Worm (Caenorhabditis elegans): ENCODE results near the gene cyn-12.

cyn-12 gene

ce11 chrIV:7084632-7085160 lies 48.3 kb downstream of the cyn-12 start, which contains the start of gene rps-4 (continued):
- TF ChIP-seq F52B5.7 (tag; optimal IDR thresholded peaks at IDR 0.05) = no peak
- TF ChIP-seq attf-3 (GFP tag; conservative IDR thresholded peaks at IDR 0.05) = peak; percentile 68
- TF ChIP-seq F39B2.1 (GFP tag; IDR thresholded peaks at IDR 0.05) = no peak
- no peak for TF ChIP-seq rec-8 (tag; optimal IDR thresholded peaks at IDR 0.05)
- TF ChIP-seq snpc-4 (GFP tag; optimal IDR thresholded peaks at IDR 0.05) = peak; percentile 37
- TF ChIP-seq snpc-4 (tag; optimal IDR thresholded peaks at IDR 0.05) = peak; percentile 60 to 88 (median 76)
- no peak for TF ChIP-seq ztf-3 (GFP tag; optimal IDR thresholded peaks at IDR 0.05)
- TF ChIP-seq madf-10 (tag; optimal IDR thresholded peaks at IDR 0.05) = peak; percentile 58
- TF ChIP-seq ets-4 (GFP tag; optimal IDR thresholded peaks at IDR 0.05) = no peak
- TF ChIP-seq lsl-1 (GFP tag; optimal IDR thresholded peaks at IDR 0.05) = peak; percentile 68
- TF ChIP-seq ekl-4 (GFP tag; IDR thresholded peaks at IDR 0.05) = peak; percentile 24; the same call in 1 of the 2 replicates
- TF ChIP-seq lir-1 (GFP tag; conservative IDR thresholded peaks at IDR 0.05) = 0 out of 2 replicates have a peak, but pooled peaks have one; percentile 45
- TF ChIP-seq K11D2.4 (GFP tag; IDR thresholded peaks at IDR 0.05) = peak; percentile 56; the same call in 1 of the 2 replicates
- no peak for TF ChIP-seq zim-3 (tag; optimal IDR thresholded peaks at IDR 0.05)
- peak; percentile 68 for TF ChIP-seq snpc-3.4 (tag; optimal IDR thresholded peaks at IDR 0.05)
- TF ChIP-seq rcor-1 (GFP tag; IDR thresholded peaks at IDR 0.05) = peak; percentile 52
- TF ChIP-seq madf-3 (GFP tag; IDR thresholded peaks at IDR 0.05) = peak; percentile 37; the same call in 1 of the 2 replicates
- peak; percentile 52 to 90 for TF ChIP-seq let-607 (tag; optimal IDR thresholded peaks at IDR 0.05)
- no peak for TF ChIP-seq gei-17 (GFP tag; optimal IDR thresholded peaks at IDR 0.05)
- no peak for TF ChIP-seq lin-26 (GFP tag; IDR thresholded peaks at IDR 0.05)
- no peak for TF ChIP-seq mes-4 (tag; optimal IDR thresholded peaks at IDR 0.05)
- no peak for TF ChIP-seq aptf-3 (GFP tag; IDR thresholded peaks at IDR 0.05)
- peak; percentile 70 for TF ChIP-seq ceh-27 (GFP tag; optimal IDR thresholded peaks at IDR 0.05)
- peak; percentile 50 for TF ChIP-seq pha-4 (tag; optimal IDR thresholded peaks at IDR 0.05)
- TF ChIP-seq mcd-1 (GFP tag; IDR thresholded peaks at IDR 0.05) = peak; percentile 98
- TF ChIP-seq mel-28 (tag; optimal IDR thresholded peaks at IDR 0.05; ENCODE audit: borderline replicate concordance) = no peak
- TF ChIP-seq D2030.7 (GFP tag; IDR thresholded peaks at IDR 0.05) = peak; percentile 64
- TF ChIP-seq Y79H2A.3 (GFP tag; conservative IDR thresholded peaks at IDR 0.05) = no peak
- TF ChIP-seq atf-7 (tag; optimal IDR thresholded peaks at IDR 0.05) = no peak
- TF ChIP-seq F10E7.11 (tag; optimal IDR thresholded peaks at IDR 0.05) = no peak
- 0 out of 2 replicates have a peak, but pooled peaks have one; percentile 33 for TF ChIP-seq C06A6.2 (GFP tag; conservative IDR thresholded peaks at IDR 0.05)
- TF ChIP-seq madf-6 (GFP tag; IDR thresholded peaks at IDR 0.05) = peak; percentile 75
- TF ChIP-seq him-1 (tag; optimal IDR thresholded peaks at IDR 0.05) = peak; percentile 43
- TF ChIP-seq hmg-20 (GFP tag; IDR thresholded peaks at IDR 0.05) = no peak
- peak; percentile 74 for TF ChIP-seq F49E8.2 (tag; optimal IDR thresholded peaks at IDR 0.05; ENCODE audit: insufficient read depth)
- no peak for TF ChIP-seq sea-2 (GFP tag; IDR thresholded peaks at IDR 0.05)
- peak; percentile 73 for TF ChIP-seq tlf-1 (GFP tag; optimal IDR thresholded peaks at IDR 0.05)
- TF ChIP-seq somi-1 (GFP tag; optimal IDR thresholded peaks at IDR 0.05) = peak; percentile 24
- TF ChIP-seq lin-40 (tag; optimal IDR thresholded peaks at IDR 0.05) = peak; percentile 71
- TF ChIP-seq dox-1 (GFP tag; IDR thresholded peaks at IDR 0.05) = peak; percentile 88
- no peak for TF ChIP-seq bed-2 (GFP tag; IDR thresholded peaks at IDR 0.05)
- TF ChIP-seq nfyb-1 (GFP tag; IDR thresholded peaks at IDR 0.05) = peak; percentile 82
- TF ChIP-seq madf-8 (GFP tag; conservative IDR thresholded peaks at IDR 0.05) = peak; percentile 54
- peak; percentile 77 for TF ChIP-seq ZK185.1 (tag; optimal IDR thresholded peaks at IDR 0.05; ENCODE audit: poor library complexity, severe bottlenecking)
- TF ChIP-seq F33H1.4 (GFP tag; IDR thresholded peaks at IDR 0.05) = peak; percentile 94
- TF ChIP-seq xnd-1 (tag; optimal IDR thresholded peaks at IDR 0.05) = no peak
- peak; percentile 73 for TF ChIP-seq lin-54 (GFP tag; optimal IDR thresholded peaks at IDR 0.05)

All from whole organism, young adult.